Worm (Caenorhabditis elegans) whole organism, L2 larva: ENCODE measurements around the gene C46F11.5.

Experiments
- C34F6.9 ChIP-seq: fragments of 150-350 bp; optimal IDR thresholded peaks from 2 replicates; lab custom pipeline; 2014; ENCODE audit warnings: missing biosample characterization, missing genetic modification characterization
- F13H6.1 ChIP-seq: sonication (generic microtip); optimal IDR thresholded peaks from 2 replicates; lab custom pipeline; 2016; ENCODE audit warnings: missing genetic modification characterization, missing compliant biosample characterization
- R02D3.7 ChIP-seq: fragments of 150-350 bp; optimal IDR thresholded peaks from 2 replicates; lab custom pipeline; 2014; ENCODE audit warnings: missing biosample characterization, missing genetic modification characterization
- Y55F3AM.14 ChIP-seq: fragments of 200-800 bp; sonication (Bioruptor generic); optimal IDR thresholded peaks from 2 replicates; lab custom pipeline; 2018; ENCODE audit warnings: mild to moderate bottlenecking, missing genetic modification characterization, missing compliant biosample characterization
- alr-1 ChIP-seq: fragments of 150-350 bp; optimal IDR thresholded peaks from 2 replicates; lab custom pipeline; 2014; ENCODE audit warnings: missing biosample characterization, missing genetic modification characterization
- aly-2 ChIP-seq: fragments of 150-350 bp; optimal IDR thresholded peaks from 2 replicates; lab custom pipeline; 2014; ENCODE audit warnings: missing biosample characterization, missing genetic modification characterization
- ama-1 ChIP-seq: fragments of 150-350 bp; optimal IDR thresholded peaks from 2 replicates; lab custom pipeline; 2018; ENCODE audit warnings: inconsistent platforms
- blmp-1 ChIP-seq: sonication (generic microtip); optimal IDR thresholded peaks from 2 replicates; lab custom pipeline; 2017; ENCODE audit warnings: missing genetic modification characterization, mild to moderate bottlenecking, missing compliant biosample characterization, antibody characterized with exemption, moderate library complexity; ENCODE audit not compliant: insufficient read depth
- ceh-16 ChIP-seq: fragments of 150-350 bp; optimal IDR thresholded peaks from 2 replicates; lab custom pipeline; 2014; ENCODE audit warnings: missing biosample characterization, missing genetic modification characterization
- ceh-82 ChIP-seq: fragments of 150-350 bp; optimal IDR thresholded peaks from 2 replicates; lab custom pipeline; 2014; ENCODE audit warnings: missing biosample characterization, missing genetic modification characterization
- crh-2 ChIP-seq: sonication (generic microtip); optimal IDR thresholded peaks from 2 replicates; lab custom pipeline; 2017; ENCODE audit warnings: missing biosample characterization, missing genetic modification characterization
- dmd-4 ChIP-seq: sonication (generic microtip); optimal IDR thresholded peaks from 2 replicates; lab custom pipeline; 2017; ENCODE audit warnings: missing biosample characterization, missing genetic modification characterization
- egl-27 ChIP-seq: sonication (generic microtip); optimal IDR thresholded peaks from 3 replicates; lab custom pipeline; 2017; ENCODE audit warnings: missing biosample characterization, missing genetic modification reagents, missing genetic modification characterization
- elt-1 ChIP-seq: fragments of 150-350 bp; optimal IDR thresholded peaks from 2 replicates; lab custom pipeline; 2014; ENCODE audit warnings: missing biosample characterization, missing genetic modification characterization
- elt-3 ChIP-seq: sonication (generic microtip); optimal IDR thresholded peaks from 2 replicates; lab custom pipeline; 2017; ENCODE audit warnings: missing biosample characterization, missing genetic modification characterization
- fos-1 ChIP-seq: fragments of 150-350 bp; optimal IDR thresholded peaks from 2 replicates; lab custom pipeline; 2014; ENCODE audit warnings: missing biosample characterization, missing genetic modification characterization
- gmeb-1 ChIP-seq: fragments of 150-350 bp; optimal IDR thresholded peaks from 2 replicates; lab custom pipeline; 2014; ENCODE audit warnings: missing biosample characterization, missing genetic modification characterization
- lin-11 ChIP-seq: fragments of 150-350 bp; sonication (generic microtip); optimal IDR thresholded peaks from 2 replicates; lab custom pipeline; 2014; ENCODE audit warnings: missing biosample characterization, missing genetic modification characterization, inconsistent platforms, mixed read lengths
- lin-13 ChIP-seq: fragments of 150-350 bp; optimal IDR thresholded peaks from 2 replicates; lab custom pipeline; 2014; ENCODE audit warnings: missing biosample characterization, missing genetic modification reagents, missing genetic modification characterization
- lin-39 ChIP-seq: fragments of 150-350 bp; optimal IDR thresholded peaks from 2 replicates; lab custom pipeline; 2014; ENCODE audit warnings: missing biosample characterization, missing genetic modification reagents, missing genetic modification characterization
- lsy-2 ChIP-seq, 2 experiments: fragments of 150-350 bp in 1 of 2; sonication (generic microtip) in 1 of 2; optimal IDR thresholded peaks; 2 replicates each; lab custom pipeline; 2014 to 2017; ENCODE audit warnings: missing biosample characterization in 2 of 2, missing genetic modification characterization in 2 of 2
- mab-5 ChIP-seq: fragments of 150-350 bp; optimal IDR thresholded peaks from 2 replicates; lab custom pipeline; 2014; ENCODE audit warnings: missing biosample characterization, missing genetic modification characterization
- mdl-1 ChIP-seq, 2 experiments: fragments of 150-350 bp in 1 of 2; sonication (generic microtip) in 1 of 2; optimal IDR thresholded peaks; 2 replicates each; lab custom pipeline; 2017; ENCODE audit warnings: missing biosample characterization in 2 of 2, missing genetic modification characterization in 2 of 2
- nhr-10 ChIP-seq: sonication (generic microtip); optimal IDR thresholded peaks from 2 replicates; lab custom pipeline; 2017; ENCODE audit warnings: missing biosample characterization, missing genetic modification characterization
- nhr-12 ChIP-seq: fragments of 150-350 bp; optimal IDR thresholded peaks from 2 replicates; lab custom pipeline; 2014; ENCODE audit warnings: missing biosample characterization, missing genetic modification characterization
- nhr-129 ChIP-seq: fragments of 150-350 bp; optimal IDR thresholded peaks from 2 replicates; lab custom pipeline; 2014; ENCODE audit warnings: missing biosample characterization, missing genetic modification characterization
- nhr-21 ChIP-seq: fragments of 150-350 bp; optimal IDR thresholded peaks from 2 replicates; lab custom pipeline; 2014; ENCODE audit warnings: missing biosample characterization, missing genetic modification characterization
- nhr-23 ChIP-seq: fragments of 150-350 bp; optimal IDR thresholded peaks from 2 replicates; lab custom pipeline; 2014; ENCODE audit warnings: missing biosample characterization, missing genetic modification reagents, missing genetic modification characterization
- nhr-237 ChIP-seq: fragments of 150-350 bp; optimal IDR thresholded peaks from 2 replicates; lab custom pipeline; 2014; ENCODE audit warnings: missing biosample characterization, missing genetic modification characterization
- nhr-25 ChIP-seq: fragments of 150-350 bp; sonication (generic microtip); optimal IDR thresholded peaks from 3 replicates; lab custom pipeline; 2014; ENCODE audit warnings: missing biosample characterization, missing genetic modification characterization
- nhr-77 ChIP-seq: fragments of 150-350 bp; optimal IDR thresholded peaks from 2 replicates; lab custom pipeline; 2014; ENCODE audit warnings: missing biosample characterization, missing genetic modification characterization
- peb-1 ChIP-seq: fragments of 150-350 bp; optimal IDR thresholded peaks from 2 replicates; lab custom pipeline; 2014; ENCODE audit warnings: missing biosample characterization, missing genetic modification characterization
- sem-4 ChIP-seq: fragments of 150-350 bp; optimal IDR thresholded peaks from 2 replicates; lab custom pipeline; 2014; ENCODE audit warnings: missing biosample characterization, missing genetic modification reagents, missing genetic modification characterization
- skn-1 ChIP-seq: sonication (generic microtip); optimal IDR thresholded peaks from 2 replicates; lab custom pipeline; 2017; ENCODE audit warnings: missing biosample characterization, missing genetic modification characterization
- sma-9 ChIP-seq, 2 experiments: fragments of 150-350 bp in 1 of 2; sonication (generic microtip) in 1 of 2; optimal IDR thresholded peaks; 2 replicates each; lab custom pipeline; 2014 to 2016; ENCODE audit warnings: missing genetic modification characterization in 2 of 2, mild to moderate bottlenecking in 1 of 2, missing biosample characterization in 1 of 2, missing compliant biosample characterization in 1 of 2, missing genetic modification reagents in 1 of 2, moderate library complexity in 1 of 2
- unc-39 ChIP-seq: fragments of 150-350 bp; optimal IDR thresholded peaks from 2 replicates; lab custom pipeline; 2014; ENCODE audit warnings: missing biosample characterization, missing genetic modification characterization
- unc-55 ChIP-seq: fragments of 150-350 bp; sonication (generic microtip); optimal IDR thresholded peaks from 3 replicates; lab custom pipeline; 2014; ENCODE audit warnings: missing biosample characterization, missing genetic modification reagents, missing genetic modification characterization
- unc-62 ChIP-seq: fragments of 150-350 bp; optimal IDR thresholded peaks from 2 replicates; lab custom pipeline; 2014; ENCODE audit warnings: missing biosample characterization, missing genetic modification reagents, missing genetic modification characterization
- zag-1 ChIP-seq: fragments of 150-350 bp; optimal IDR thresholded peaks from 2 replicates; lab custom pipeline; 2014; ENCODE audit warnings: missing biosample characterization, missing genetic modification characterization
- ztf-1 ChIP-seq: fragments of 200-800 bp; sonication (Bioruptor generic); conservative IDR thresholded peaks from 2 replicates; pipeline ENCODE4 v1.3.6; 2022; ENCODE audit warnings: missing genetic modification characterization, missing compliant biosample characterization
- ztf-11 ChIP-seq: sonication (generic microtip); optimal IDR thresholded peaks from 2 replicates; lab custom pipeline; 2017; ENCODE audit warnings: missing biosample characterization, missing genetic modification characterization
- ztf-4 ChIP-seq: fragments of 150-350 bp; optimal IDR thresholded peaks from 2 replicates; lab custom pipeline; 2014; ENCODE audit warnings: missing biosample characterization, missing genetic modification characterization

The C46F11.5 gene

DNA sequence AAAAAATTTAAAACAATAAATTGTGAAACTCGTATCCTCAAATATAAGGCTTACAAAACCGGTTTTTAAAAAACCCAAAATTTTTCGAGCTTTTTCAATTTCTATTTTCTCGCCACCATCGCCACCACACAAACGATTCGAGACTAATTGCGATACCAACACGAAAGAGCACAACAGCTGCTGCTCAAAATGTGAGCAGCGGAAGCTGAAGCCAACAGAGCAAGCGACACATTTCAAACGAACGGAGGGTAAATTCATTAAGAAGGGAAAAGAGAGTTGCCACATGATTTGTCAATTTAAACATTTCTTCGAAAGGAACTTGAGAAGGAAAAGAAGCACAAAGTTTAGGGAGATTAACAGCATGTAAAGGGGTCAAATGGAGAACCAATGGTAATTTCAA, 21.7 kb upstream of the C46F11.5 start:
- TF ChIP-seq C34F6.9 (tag; lab: Kevin White, UChicago) (no peak), sem-4 (tag; lab: Kevin White, UChicago) (peak; percentile 9), lsy-2 (tag; optimal IDR thresholded peaks at IDR 0.05; lab: Kevin White, UChicago) (peak in 1 of 2 experiments; percentile 34), elt-1 (tag; lab: Kevin White, UChicago) (no peak)

DNA sequence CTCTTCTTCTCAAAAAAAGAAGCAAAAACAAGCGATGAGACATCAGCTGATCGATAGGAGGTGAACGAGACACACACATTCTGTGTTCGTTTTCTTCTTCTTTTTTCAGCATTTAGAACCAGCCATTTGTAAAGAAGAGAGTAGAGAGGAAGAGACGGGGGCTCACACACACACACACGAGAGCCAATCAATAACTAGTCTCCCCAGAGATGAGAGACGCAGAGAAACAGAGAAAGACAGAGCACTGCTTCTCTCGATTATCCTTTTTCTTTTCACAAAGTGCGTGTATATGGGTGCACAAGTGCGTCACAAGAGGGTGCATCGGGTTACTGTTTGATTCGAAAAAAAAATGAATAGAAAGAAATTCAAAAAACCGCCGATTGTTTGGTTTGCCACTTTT, 20.0 kb upstream of the C46F11.5 start:
- TF ChIP-seq lin-11 (tag; lab: Kevin White, UChicago) (no peak), sma-9 (GFP tag; optimal IDR thresholded peaks at IDR 0.05; lab: Kevin White, UChicago) (peak; percentile 81), sma-9 (tag; optimal IDR thresholded peaks at IDR 0.05; lab: Kevin White, UChicago) (no peak), ceh-16 (tag; lab: Kevin White, UChicago) (no peak), nhr-25 (tag; lab: Kevin White, UChicago) (no peak), C34F6.9 (tag; lab: Kevin White, UChicago) (peak; percentile 93), sem-4 (tag; lab: Kevin White, UChicago) (peak; percentile 50), F13H6.1 (peak; percentile 83), gmeb-1 (tag; lab: Kevin White, UChicago) (no peak), egl-27 (tag; lab: Kevin White, UChicago) (peak; percentile 23), lin-13 (GFP tag; lab: Kevin White, UChicago) (peak; percentile 59), unc-55 (GFP tag; lab: Kevin White, UChicago) (peak; percentile 90), ztf-1 (no peak), nhr-21 (tag; lab: Kevin White, UChicago) (peak; percentile 36), ztf-4 (tag; lab: Kevin White, UChicago) (peak; percentile 71), nhr-129 (tag; lab: Kevin White, UChicago) (peak; percentile 75), crh-2 (tag; lab: Kevin White, UChicago) (peak; percentile 75), mab-5 (peak; percentile 90), zag-1 (peak; percentile 67), lin-39 (tag; lab: Kevin White, UChicago) (no peak), Y55F3AM.14 (GFP tag; lab: Kevin White, UChicago) (peak; percentile 58), nhr-237 (tag; lab: Kevin White, UChicago) (no peak), blmp-1 (tag; lab: Kevin White, UChicago) (no peak), unc-62 (no peak), elt-3 (tag; lab: Kevin White, UChicago) (no peak), mdl-1 (tag; optimal IDR thresholded peaks at IDR 0.05; lab: Kevin White, UChicago) (peak in 1 of 2 experiments; percentile 72), lsy-2 (tag; optimal IDR thresholded peaks at IDR 0.05; lab: Kevin White, UChicago) (peak; percentile 47 to 84)

- TF ChIP-seq ceh-16 (tag; lab: Kevin White, UChicago) (no peak), F13H6.1 (no peak), nhr-237 (tag; lab: Kevin White, UChicago) (no peak), nhr-23 (tag; lab: Kevin White, UChicago) (no peak), unc-62 (no peak), peb-1 (tag; lab: Kevin White, UChicago) (no peak), unc-39 (no peak), R02D3.7 (no peak), ztf-11 (tag; lab: Kevin White, UChicago) (no peak), gmeb-1 (tag; lab: Kevin White, UChicago) (no peak), skn-1 (tag; lab: Kevin White, UChicago) (no peak), fos-1 (tag; lab: Kevin White, UChicago) (no peak), egl-27 (tag; lab: Kevin White, UChicago) (no peak), nhr-12 (tag; lab: Kevin White, UChicago) (no peak), nhr-77 (tag; lab: Kevin White, UChicago) (no peak)
- TF ChIP-seq, all 48 proteins: peak for 0
Measured at ce11 chrIII:3675480-3675879, 18.1 kb upstream of the C46F11.5 start.

- TF ChIP-seq elt-1 (tag; lab: Kevin White, UChicago): no peak
- TF ChIP-seq ama-1 (lab: Kevin White, UChicago): no peak
- TF ChIP-seq ztf-1: no peak
- TF ChIP-seq peb-1 (tag; lab: Kevin White, UChicago): no peak
- TF ChIP-seq aly-2: no peak
- TF ChIP-seq lin-13 (GFP tag; lab: Kevin White, UChicago): no peak
- TF ChIP-seq ceh-82 (tag; lab: Kevin White, UChicago): no peak
- no peak for TF ChIP-seq alr-1 (tag; lab: Kevin White, UChicago)
- TF ChIP-seq dmd-4 (tag; lab: Kevin White, UChicago): no peak
- no peak for TF ChIP-seq lin-39 (tag; lab: Kevin White, UChicago)
- no peak for TF ChIP-seq nhr-237 (tag; lab: Kevin White, UChicago)
- no peak for TF ChIP-seq egl-27 (tag; lab: Kevin White, UChicago)
- TF ChIP-seq C34F6.9 (tag; lab: Kevin White, UChicago): no peak
- TF ChIP-seq ztf-4 (tag; lab: Kevin White, UChicago): no peak
- no peak for TF ChIP-seq nhr-10 (tag; lab: Kevin White, UChicago)
- no peak for TF ChIP-seq nhr-23 (tag; lab: Kevin White, UChicago)
- TF ChIP-seq Y55F3AM.14 (GFP tag; lab: Kevin White, UChicago): no peak
- no peak for TF ChIP-seq nhr-21 (tag; lab: Kevin White, UChicago)
- TF ChIP-seq mab-5: no peak
- TF ChIP-seq lsy-2 (tag; optimal IDR thresholded peaks at IDR 0.05; lab: Kevin White, UChicago): no peak
Measured at ce11 chrIII:3674149-3674548, 16.7 kb upstream of the C46F11.5 start.
